Worm (Caenorhabditis elegans) whole organism, late embryonic: Measurements from ENCODE around the gene eif-2Bgamma.

Experiments used
- C08G9.2 ChIP-seq: sonication (generic microtip); optimal IDR thresholded peaks from 2 replicates; lab custom pipeline; 2016; ENCODE audit warnings: mild to moderate bottlenecking, missing genetic modification characterization, moderate library complexity, missing compliant biosample characterization
- F13H6.1 ChIP-seq: sonication (generic microtip); optimal IDR thresholded peaks from 2 replicates; lab custom pipeline; 2016; ENCODE audit warnings: missing genetic modification characterization, missing compliant biosample characterization
- K02D7.2 ChIP-seq: sonication (generic microtip); optimal IDR thresholded peaks from 2 replicates; lab custom pipeline; 2017; ENCODE audit warnings: mild to moderate bottlenecking, missing genetic modification characterization, missing compliant biosample characterization
- ceh-19 ChIP-seq: fragments of 200-800 bp; sonication (Bioruptor generic); optimal IDR thresholded peaks from 2 replicates; lab custom pipeline; 2018; ENCODE audit warnings: mild to moderate bottlenecking, missing genetic modification characterization, missing compliant biosample characterization
- ceh-24 ChIP-seq: sonication (generic microtip); optimal IDR thresholded peaks from 2 replicates; lab custom pipeline; 2016; ENCODE audit warnings: mild to moderate bottlenecking, missing genetic modification characterization, missing compliant biosample characterization
- ceh-30 ChIP-seq: fragments of 150-350 bp; optimal IDR thresholded peaks from 2 replicates; lab custom pipeline; 2014; ENCODE audit warnings: missing biosample characterization, missing genetic modification characterization
- ceh-34 ChIP-seq: sonication (generic microtip); optimal IDR thresholded peaks from 2 replicates; lab custom pipeline; 2016; ENCODE audit warnings: mild to moderate bottlenecking, missing genetic modification characterization, missing compliant biosample characterization
- ceh-45 ChIP-seq: fragments of 200-800 bp; sonication (Bioruptor generic); IDR thresholded peaks from 2 replicates; pipeline ENCODE4 v1.3.6; 2022; ENCODE audit warnings: missing genetic modification reagents, missing genetic modification characterization, missing compliant biosample characterization
- ceh-9 ChIP-seq: sonication (generic microtip); optimal IDR thresholded peaks from 2 replicates; lab custom pipeline; 2016; ENCODE audit warnings: mild to moderate bottlenecking, missing genetic modification characterization, inconsistent platforms, missing compliant biosample characterization
- che-1 ChIP-seq: sonication (generic microtip); optimal IDR thresholded peaks from 2 replicates; lab custom pipeline; 2016; ENCODE audit warnings: mild to moderate bottlenecking, missing genetic modification characterization, missing compliant biosample characterization
- dve-1 ChIP-seq: sonication (generic microtip); optimal IDR thresholded peaks from 2 replicates; lab custom pipeline; 2017; ENCODE audit warnings: antibody characterized with exemption, mild to moderate bottlenecking, missing genetic modification characterization, missing compliant biosample characterization
- elt-2 ChIP-seq: sonication (generic microtip); optimal IDR thresholded peaks from 2 replicates; lab custom pipeline; 2016; ENCODE audit warnings: missing genetic modification reagents, missing genetic modification characterization, missing compliant biosample characterization
- elt-4 ChIP-seq: sonication (generic microtip); optimal IDR thresholded peaks from 2 replicates; lab custom pipeline; 2016; ENCODE audit warnings: missing genetic modification characterization, missing compliant biosample characterization
- ets-4 ChIP-seq: sonication (generic microtip); optimal IDR thresholded peaks from 2 replicates; lab custom pipeline; 2016; ENCODE audit warnings: missing genetic modification characterization, missing compliant biosample characterization
- eyg-1 ChIP-seq: sonication (generic microtip); optimal IDR thresholded peaks from 2 replicates; lab custom pipeline; 2016; ENCODE audit warnings: missing genotype, missing genetic modification characterization, missing compliant biosample characterization
- fkh-6 ChIP-seq: sonication (generic microtip); optimal IDR thresholded peaks from 2 replicates; lab custom pipeline; 2016; ENCODE audit warnings: missing genetic modification characterization, missing compliant biosample characterization
- hlh-13 ChIP-seq: fragments of 200-800 bp; sonication (Bioruptor generic); optimal IDR thresholded peaks from 2 replicates; lab custom pipeline; 2018; ENCODE audit warnings: mild to moderate bottlenecking, missing genetic modification characterization, missing compliant biosample characterization
- hlh-30 ChIP-seq: sonication (generic microtip); optimal IDR thresholded peaks from 2 replicates; lab custom pipeline; 2017; ENCODE audit warnings: antibody characterized with exemption, missing genetic modification characterization, missing compliant biosample characterization; ENCODE audit not compliant: insufficient read depth
- hlh-6 ChIP-seq: sonication (generic microtip); optimal IDR thresholded peaks from 2 replicates; lab custom pipeline; 2016; ENCODE audit warnings: missing genotype, missing genetic modification characterization, missing compliant biosample characterization
- hlh-8 ChIP-seq: sonication (generic microtip); optimal IDR thresholded peaks from 2 replicates; lab custom pipeline; 2016; ENCODE audit warnings: missing genotype, missing genetic modification characterization, missing compliant biosample characterization
- lim-6 ChIP-seq: sonication (generic microtip); optimal IDR thresholded peaks from 2 replicates; lab custom pipeline; 2016; ENCODE audit warnings: missing genetic modification characterization, missing compliant biosample characterization
- lin-11 ChIP-seq: fragments of 200-800 bp; sonication (Bioruptor generic); optimal IDR thresholded peaks from 2 replicates; lab custom pipeline; 2018; ENCODE audit warnings: mild to moderate bottlenecking, missing genetic modification characterization, missing compliant biosample characterization
- madf-2 ChIP-seq: sonication (generic microtip); optimal IDR thresholded peaks from 2 replicates; lab custom pipeline; 2017; ENCODE audit warnings: missing genetic modification characterization, missing compliant biosample characterization
- mec-3 ChIP-seq: sonication (generic microtip); optimal IDR thresholded peaks from 2 replicates; lab custom pipeline; 2016; ENCODE audit warnings: borderline replicate concordance, missing genetic modification characterization, missing compliant biosample characterization
- nfya-1 ChIP-seq: sonication (generic microtip); optimal IDR thresholded peaks from 2 replicates; lab custom pipeline; 2017; ENCODE audit warnings: missing genetic modification characterization, mild to moderate bottlenecking, missing compliant biosample characterization, antibody characterized with exemption, moderate library complexity
- nhr-11 ChIP-seq: fragments of 150-350 bp; optimal IDR thresholded peaks from 2 replicates; lab custom pipeline; 2014; ENCODE audit warnings: missing biosample characterization, missing genetic modification characterization
- nhr-232 ChIP-seq: sonication (generic microtip); optimal IDR thresholded peaks from 2 replicates; lab custom pipeline; 2016; ENCODE audit warnings: missing genetic modification characterization, missing compliant biosample characterization
- npax-4 ChIP-seq: sonication (generic microtip); optimal IDR thresholded peaks from 2 replicates; lab custom pipeline; 2016; ENCODE audit warnings: missing genetic modification characterization, missing compliant biosample characterization
- pag-3 ChIP-seq: sonication (generic microtip); optimal IDR thresholded peaks from 2 replicates; lab custom pipeline; 2016; ENCODE audit warnings: missing compliant biosample characterization, missing genetic modification characterization, borderline replicate concordance
- pat-9 ChIP-seq: fragments of 200-800 bp; sonication (Bioruptor generic); optimal IDR thresholded peaks from 2 replicates; lab custom pipeline; 2018; ENCODE audit warnings: mild to moderate bottlenecking, missing genetic modification characterization, moderate library complexity, missing compliant biosample characterization
- pax-1 ChIP-seq: fragments of 150-350 bp; optimal IDR thresholded peaks from 2 replicates; lab custom pipeline; 2014; ENCODE audit warnings: missing biosample characterization, missing genetic modification characterization
- pha-2 ChIP-seq: sonication (generic microtip); optimal IDR thresholded peaks from 2 replicates; lab custom pipeline; 2017; ENCODE audit warnings: mild to moderate bottlenecking, missing genetic modification characterization, missing compliant biosample characterization
- pha-4 ChIP-seq: fragments of 150-350 bp; optimal IDR thresholded peaks from 2 replicates; lab custom pipeline; 2018; ENCODE audit warnings: missing biosample characterization, missing genetic modification reagents, missing genetic modification characterization
- pqm-1 ChIP-seq: sonication (generic microtip); optimal IDR thresholded peaks from 2 replicates; lab custom pipeline; 2016; ENCODE audit warnings: missing genetic modification characterization, missing compliant biosample characterization
- pros-1 ChIP-seq: fragments of 150-350 bp; optimal IDR thresholded peaks from 2 replicates; lab custom pipeline; 2014; ENCODE audit warnings: missing biosample characterization, missing genetic modification reagents, missing genetic modification characterization
- ref-2 ChIP-seq: sonication (generic microtip); optimal IDR thresholded peaks from 2 replicates; lab custom pipeline; 2016; ENCODE audit warnings: missing genetic modification characterization, missing compliant biosample characterization
- rnt-1 ChIP-seq: sonication (generic microtip); optimal IDR thresholded peaks from 2 replicates; lab custom pipeline; 2016; ENCODE audit warnings: missing genetic modification characterization, missing compliant biosample characterization
- sdc-2 ChIP-seq: sonication (generic microtip); optimal IDR thresholded peaks from 2 replicates; lab custom pipeline; 2016; ENCODE audit warnings: missing genotype, missing genetic modification characterization, missing compliant biosample characterization
- sox-2 ChIP-seq: fragments of 200-800 bp; sonication (Bioruptor generic); IDR thresholded peaks from 2 replicates; pipeline ENCODE4 v1.3.6; 2022; ENCODE audit warnings: missing genetic modification reagents, missing genetic modification characterization, missing compliant biosample characterization
- syd-9 ChIP-seq: sonication (generic microtip); optimal IDR thresholded peaks from 2 replicates; lab custom pipeline; 2016; ENCODE audit warnings: mild to moderate bottlenecking, missing genetic modification characterization, moderate library complexity, missing compliant biosample characterization
- unc-55 ChIP-seq: sonication (generic microtip); optimal IDR thresholded peaks from 2 replicates; lab custom pipeline; 2017; ENCODE audit warnings: missing biosample characterization, missing genetic modification reagents, missing genetic modification characterization
- unc-86 ChIP-seq: sonication (generic microtip); optimal IDR thresholded peaks from 2 replicates; lab custom pipeline; 2016; ENCODE audit warnings: missing genetic modification characterization, missing compliant biosample characterization
- zip-5 ChIP-seq: sonication (generic microtip); optimal IDR thresholded peaks from 2 replicates; lab custom pipeline; 2016; ENCODE audit warnings: missing genetic modification characterization, missing compliant biosample characterization

The eif-2Bgamma gene

ce11 chrII:6974011-6974410 is 6.6 kb upstream of the eif-2Bgamma start:
- peak; percentile 14 for TF ChIP-seq nfya-1 (tag; lab: Kevin White, UChicago)
- TF ChIP-seq fkh-6 (tag; lab: Kevin White, UChicago) = no peak

ce11 chrII:6973501-6973900 is 6.1 kb upstream of the eif-2Bgamma start, which contains the start of gene sod-1:
Gene sod-1, minus strand, starts transcription at chrII:6973887.
- TF ChIP-seq ceh-24 = no peak
- no peak for TF ChIP-seq pqm-1 (tag; lab: Kevin White, UChicago)
- no peak for TF ChIP-seq hlh-30 (tag; lab: Kevin White, UChicago)
- no peak for TF ChIP-seq pros-1 (tag; lab: Kevin White, UChicago)
- no peak for TF ChIP-seq zip-5 (tag; lab: Kevin White, UChicago)
- TF ChIP-seq mec-3 (tag; lab: Kevin White, UChicago) = no peak
- TF ChIP-seq ref-2 (tag; lab: Kevin White, UChicago) = no peak
- TF ChIP-seq sdc-2 (tag; lab: Kevin White, UChicago) = no peak
- no peak for TF ChIP-seq rnt-1
- TF ChIP-seq C08G9.2 (tag; lab: Kevin White, UChicago) = no peak
- TF ChIP-seq fkh-6 (tag; lab: Kevin White, UChicago) = no peak
- no peak for TF ChIP-seq ceh-45 (GFP tag; lab: Robert Waterston, UW)
- TF ChIP-seq nhr-232 (tag; lab: Kevin White, UChicago) = no peak
- no peak for TF ChIP-seq lin-11 (tag; lab: Kevin White, UChicago)

- TF ChIP-seq lim-6 (tag; lab: Kevin White, UChicago) (no peak), pat-9 (tag; lab: Kevin White, UChicago) (no peak)
Measured at ce11 chrII:6972185-6972737, 4.8 kb upstream of the eif-2Bgamma start, which contains the start of gene art-1. Gene art-1, minus strand, starts transcription at chrII:6972235.

- TF ChIP-seq elt-4 (tag; lab: Kevin White, UChicago) (no peak), nhr-11 (tag; lab: Kevin White, UChicago) (no peak), hlh-8 (no peak), che-1 (tag; lab: Kevin White, UChicago) (no peak), hlh-13 (no peak), dve-1 (tag; lab: Kevin White, UChicago) (no peak), C08G9.2 (tag; lab: Kevin White, UChicago) (no peak), fkh-6 (tag; lab: Kevin White, UChicago) (no peak), pha-2 (no peak), ceh-30 (no peak), hlh-6 (tag; lab: Kevin White, UChicago) (no peak), F13H6.1 (no peak), pat-9 (tag; lab: Kevin White, UChicago) (no peak), unc-55 (GFP tag; lab: Kevin White, UChicago) (no peak)
- TF ChIP-seq, all 69 proteins: peak for 0
Measured at ce11 chrII:6970515-6970914, 3.1 kb upstream of the eif-2Bgamma start, which contains the start of gene C15F1.5. Gene C15F1.5, minus strand, starts transcription at chrII:6970615.

ce11 chrII:6968191-6968675 is 785 bp upstream of the eif-2Bgamma start:
- TF ChIP-seq elt-2 (tag; lab: Kevin White, UChicago) = peak; percentile 33
- peak; percentile 35 for TF ChIP-seq che-1 (tag; lab: Kevin White, UChicago)
- peak; percentile 0 for TF ChIP-seq pha-2
- no peak for TF ChIP-seq K02D7.2 (tag; lab: Kevin White, UChicago)
- no peak for TF ChIP-seq mec-3 (tag; lab: Kevin White, UChicago)
- no peak for TF ChIP-seq ets-4 (tag; lab: Kevin White, UChicago)
- TF ChIP-seq ceh-34 = peak; percentile 61
- no peak for TF ChIP-seq pag-3 (tag; lab: Kevin White, UChicago)
- TF ChIP-seq ceh-45 (GFP tag; lab: Robert Waterston, UW) = no peak
- TF ChIP-seq pha-4 (tag; lab: Kevin White, UChicago) = no peak
- TF ChIP-seq eyg-1 (tag; lab: Kevin White, UChicago) = no peak
- peak; percentile 29 for TF ChIP-seq syd-9 (tag; lab: Kevin White, UChicago)
- no peak for TF ChIP-seq madf-2 (tag; lab: Kevin White, UChicago)
- no peak for TF ChIP-seq pax-1 (tag; lab: Kevin White, UChicago)
- TF ChIP-seq npax-4 = no peak
- peak; percentile 35 for TF ChIP-seq hlh-6 (tag; lab: Kevin White, UChicago)
- TF ChIP-seq unc-55 (GFP tag; lab: Kevin White, UChicago) = peak; percentile 19
- no peak for TF ChIP-seq ceh-19 (GFP tag; lab: Kevin White, UChicago)
- TF ChIP-seq pat-9 (tag; lab: Kevin White, UChicago) = no peak
- no peak for TF ChIP-seq hlh-8
- no peak for TF ChIP-seq unc-86 (tag; lab: Kevin White, UChicago)
- TF ChIP-seq ceh-9 (tag; lab: Kevin White, UChicago) = no peak
- TF ChIP-seq sox-2 (GFP tag; lab: Robert Waterston, UW) = no peak; the same call in 1 of the 2 replicates
